Fruit fly (Drosophila melanogaster) whole organism, embryonic: ENCODE measurements around the gene NANS.
A peak's percentile ranks its signal among the peaks of the same experiment; 100 is the strongest.

Experiments used
- Antp ChIP-seq: fragments of 200-800 bp; sonication (Bioruptor generic); optimal IDR thresholded peaks from 3 replicates; lab custom pipeline; 2016; ENCODE audit warnings: missing biosample characterization, missing genetic modification characterization
- Asciz ChIP-seq: fragments of 200-800 bp; sonication (Bioruptor generic); optimal IDR thresholded peaks from 2 replicates; lab custom pipeline; 2017; ENCODE audit warnings: missing biosample characterization, mild to moderate bottlenecking, missing genetic modification characterization, missing genetic modification reagents
- Atf6 ChIP-seq: fragments of 200-800 bp; sonication (Bioruptor generic); IDR thresholded peaks from 2 replicates; pipeline ENCODE4 v1.3.6; 2022; ENCODE audit warnings: missing biosample characterization, missing genetic modification characterization
- CG10462 ChIP-seq: fragments of 200-800 bp; sonication (Bioruptor generic); optimal IDR thresholded peaks from 2 replicates; lab custom pipeline; 2016; ENCODE audit warnings: missing biosample characterization, missing genetic modification characterization
- CG11398 ChIP-seq: fragments of 200-800 bp; sonication (Bioruptor generic); optimal IDR thresholded peaks from 2 replicates; lab custom pipeline; 2016; ENCODE audit warnings: missing biosample characterization, missing genetic modification characterization
- CG12104 ChIP-seq: fragments of 200-800 bp; sonication (Bioruptor generic); optimal IDR thresholded peaks from 3 replicates; lab custom pipeline; 2016; ENCODE audit warnings: missing biosample characterization, missing genetic modification characterization
- CG15601 ChIP-seq: fragments of 200-800 bp; sonication (Bioruptor generic); optimal IDR thresholded peaks from 3 replicates; lab custom pipeline; 2019; ENCODE audit warnings: missing biosample characterization, mild to moderate bottlenecking, missing genetic modification characterization, moderate library complexity
- CG16815 ChIP-seq: fragments of 200-800 bp; sonication (Bioruptor generic); optimal IDR thresholded peaks from 3 replicates; lab custom pipeline; 2017; ENCODE audit warnings: missing biosample characterization, mild to moderate bottlenecking, missing genetic modification characterization
- CG17802 ChIP-seq: fragments of 200-800 bp; sonication (Bioruptor generic); optimal IDR thresholded peaks from 2 replicates; lab custom pipeline; 2018; ENCODE audit warnings: missing biosample characterization, mild to moderate bottlenecking, missing genetic modification characterization, moderate library complexity
- CG17829 ChIP-seq: fragments of 200-800 bp; optimal IDR thresholded peaks from 2 replicates; lab custom pipeline; 2019; ENCODE audit warnings: missing biosample characterization, mild to moderate bottlenecking, missing genetic modification characterization, moderate library complexity
- CG30431 ChIP-seq: fragments of 200-800 bp; sonication (Bioruptor generic); optimal IDR thresholded peaks from 2 replicates; lab custom pipeline; 2017; ENCODE audit warnings: missing biosample characterization, missing genetic modification characterization
- CG3163 ChIP-seq: fragments of 200-800 bp; sonication (Bioruptor generic); optimal IDR thresholded peaks from 3 replicates; lab custom pipeline; 2016; ENCODE audit warnings: missing biosample characterization, missing genetic modification characterization
- CG3281 ChIP-seq: fragments of 200-800 bp; sonication (Bioruptor generic); optimal IDR thresholded peaks from 3 replicates; lab custom pipeline; 2017; ENCODE audit warnings: missing biosample characterization, mild to moderate bottlenecking, missing genetic modification characterization
- CG33557 ChIP-seq: fragments of 200-800 bp; sonication (Bioruptor generic); optimal IDR thresholded peaks from 2 replicates; lab custom pipeline; 2019; ENCODE audit warnings: missing biosample characterization, mild to moderate bottlenecking, missing genetic modification characterization, moderate library complexity
- CG6654 ChIP-seq: fragments of 200-800 bp; sonication (Bioruptor generic); optimal IDR thresholded peaks from 2 replicates; lab custom pipeline; 2017; ENCODE audit warnings: missing biosample characterization, mild to moderate bottlenecking, missing genetic modification characterization
- CG8290 ChIP-seq, 3 experiments: fragments of 200-800 bp; sonication (Bioruptor generic); optimal IDR thresholded peaks; 2 replicates each; lab custom pipeline; 2016 to 2019; ENCODE audit warnings: missing biosample characterization in 3 of 3, missing genetic modification characterization in 3 of 3, mild to moderate bottlenecking in 2 of 3, moderate library complexity in 1 of 3
- CG9437 ChIP-seq: fragments of 200-800 bp; sonication (Bioruptor generic); optimal IDR thresholded peaks from 2 replicates; lab custom pipeline; 2018; ENCODE audit warnings: missing biosample characterization, mild to moderate bottlenecking, missing genetic modification characterization
- D ChIP-seq, 2 experiments: fragments of 200-800 bp in 1 of 2; fragments of >200 bp in 1 of 2; sonication (Bioruptor generic) in 1 of 2; optimal IDR thresholded peaks; 2 replicates in 1 of 2; 3 replicates in 1 of 2; lab custom pipeline; 2017; ENCODE audit warnings: mild to moderate bottlenecking in 1 of 2, missing biosample characterization in 1 of 2, missing genetic modification characterization in 1 of 2, missing genetic modification reagents in 1 of 2
- Fer2 ChIP-seq: fragments of 200-800 bp; sonication (Bioruptor generic); optimal IDR thresholded peaks from 2 replicates; lab custom pipeline; 2018; ENCODE audit warnings: missing biosample characterization, mild to moderate bottlenecking, missing genetic modification characterization, moderate library complexity
- Fer3 ChIP-seq: fragments of 200-800 bp; sonication (Bioruptor generic); optimal IDR thresholded peaks from 2 replicates; lab custom pipeline; 2018; ENCODE audit warnings: missing biosample characterization, mild to moderate bottlenecking, missing genetic modification characterization, moderate library complexity
- Hr3 ChIP-seq: fragments of 200-800 bp; sonication (Bioruptor generic); optimal IDR thresholded peaks from 3 replicates; lab custom pipeline; 2016; ENCODE audit warnings: missing biosample characterization, missing genetic modification characterization
- Lhr ChIP-seq: fragments of 200-800 bp; sonication (Bioruptor generic); optimal IDR thresholded peaks from 3 replicates; lab custom pipeline; 2017; ENCODE audit warnings: mild to moderate bottlenecking, missing biosample characterization, missing genetic modification reagents, missing genetic modification characterization
- NC2β ChIP-seq: fragments of 200-800 bp; sonication (Bioruptor generic); optimal IDR thresholded peaks from 2 replicates; lab custom pipeline; 2016; ENCODE audit warnings: missing biosample characterization, missing genetic modification characterization
- Opbp ChIP-seq: fragments of 200-800 bp; sonication (Bioruptor generic); IDR thresholded peaks from 3 replicates; pipeline ENCODE4 v1.3.6; 2022; ENCODE audit warnings: missing biosample characterization, missing genetic modification characterization; ENCODE audit not compliant: partially characterized antibody
- Pdp1 ChIP-seq, 2 experiments: fragments of 200-800 bp; sonication (Bioruptor generic); optimal IDR thresholded peaks; 3 replicates each; lab custom pipeline; 2016; ENCODE audit warnings: missing biosample characterization in 2 of 2, missing genetic modification characterization in 2 of 2, mild to moderate bottlenecking in 1 of 2, moderate library complexity in 1 of 2
- Xrp1 ChIP-seq: fragments of 200-800 bp; sonication (Bioruptor generic); IDR thresholded peaks from 2 replicates; pipeline ENCODE4 v1.3.6; 2022; ENCODE audit warnings: missing biosample characterization, missing genetic modification characterization
- YL-1 ChIP-seq: fragments of 200-800 bp; sonication (Bioruptor generic); optimal IDR thresholded peaks from 3 replicates; lab custom pipeline; 2017; ENCODE audit warnings: missing biosample characterization, mild to moderate bottlenecking, missing genetic modification characterization
- caup ChIP-seq: fragments of 200-800 bp; sonication (Bioruptor generic); optimal IDR thresholded peaks from 3 replicates; lab custom pipeline; 2017; ENCODE audit warnings: missing biosample characterization, mild to moderate bottlenecking, missing genetic modification characterization, moderate library complexity; ENCODE audit not compliant: severe bottlenecking
- dan ChIP-seq: fragments of 200-800 bp; sonication (Bioruptor generic); IDR thresholded peaks from 2 replicates; pipeline ENCODE4 v1.3.6; 2022; ENCODE audit warnings: missing biosample characterization, missing genetic modification characterization
- en ChIP-seq: fragments of 200-800 bp; sonication (Bioruptor generic); optimal IDR thresholded peaks from 2 replicates; lab custom pipeline; 2016; ENCODE audit warnings: missing biosample characterization, missing genetic modification characterization
- fd64A ChIP-seq: fragments of 200-800 bp; sonication (Bioruptor generic); optimal IDR thresholded peaks from 3 replicates; lab custom pipeline; 2018; ENCODE audit warnings: missing biosample characterization, mild to moderate bottlenecking, missing genetic modification characterization
- gsb-n ChIP-seq: fragments of 200-800 bp; sonication (Bioruptor generic); optimal IDR thresholded peaks from 3 replicates; lab custom pipeline; 2018; ENCODE audit warnings: missing biosample characterization, mild to moderate bottlenecking, missing genetic modification characterization
- h ChIP-seq: fragments of >200 bp; optimal IDR thresholded peaks from 2 replicates; lab custom pipeline; 2017
- hb ChIP-seq: fragments of 200-800 bp; sonication (Bioruptor generic); IDR thresholded peaks from 3 replicates; pipeline ENCODE4 v1.3.6; 2022; ENCODE audit warnings: missing biosample characterization, missing genetic modification characterization; ENCODE audit not compliant: partially characterized antibody
- ind ChIP-seq: fragments of 200-800 bp; sonication (Bioruptor generic); optimal IDR thresholded peaks from 3 replicates; lab custom pipeline; 2016; ENCODE audit warnings: missing biosample characterization, missing genetic modification characterization
- jigr1 ChIP-seq: fragments of 200-800 bp; sonication (Bioruptor generic); IDR thresholded peaks from 3 replicates; pipeline ENCODE4 v1.3.6; 2022; ENCODE audit warnings: missing biosample characterization, missing genetic modification characterization
- jing ChIP-seq: fragments of 200-800 bp; sonication (Bioruptor generic); optimal IDR thresholded peaks from 2 replicates; lab custom pipeline; 2018; ENCODE audit warnings: missing biosample characterization, mild to moderate bottlenecking, missing genetic modification characterization
- mam ChIP-seq: fragments of 200-800 bp; sonication (Bioruptor generic); optimal IDR thresholded peaks from 3 replicates; lab custom pipeline; 2016; ENCODE audit warnings: missing biosample characterization, missing genetic modification characterization
- nau ChIP-seq: fragments of 200-800 bp; sonication (Bioruptor generic); optimal IDR thresholded peaks from 3 replicates; lab custom pipeline; 2017; ENCODE audit warnings: missing biosample characterization, mild to moderate bottlenecking, missing genetic modification characterization, missing genetic modification reagents
- p53 ChIP-seq: fragments of 200-800 bp; sonication (Bioruptor generic); optimal IDR thresholded peaks from 2 replicates; lab custom pipeline; 2016; ENCODE audit warnings: missing biosample characterization, missing genetic modification characterization
- prd ChIP-seq, 3 experiments: fragments of >200 bp in 2 of 3; fragments of 200-800 bp in 1 of 3; sonication (Bioruptor generic) in 1 of 3; optimal IDR thresholded peaks in 2 of 3; IDR thresholded peaks in 1 of 3; 2 replicates in 2 of 3; 3 replicates in 1 of 3; pipeline versions ENCODE4 v1.3.6 to Lab custom; 2017 to 2022; ENCODE audit warnings: missing biosample characterization in 1 of 3, missing genetic modification characterization in 1 of 3
- repo ChIP-seq: fragments of 200-800 bp; sonication (Bioruptor generic); optimal IDR thresholded peaks from 2 replicates; lab custom pipeline; 2016; ENCODE audit warnings: missing biosample characterization, missing genetic modification characterization
- ro ChIP-seq: fragments of 200-800 bp; sonication (Bioruptor generic); IDR thresholded peaks from 2 replicates; pipeline ENCODE4 v1.3.6; 2022; ENCODE audit warnings: missing biosample characterization, missing genetic modification characterization
- stwl ChIP-seq: fragments of 200-800 bp; sonication (Bioruptor generic); optimal IDR thresholded peaks from 3 replicates; lab custom pipeline; 2018; ENCODE audit warnings: missing biosample characterization, mild to moderate bottlenecking, missing genetic modification characterization, moderate library complexity
- unpg ChIP-seq: fragments of 200-800 bp; sonication (Bioruptor generic); optimal IDR thresholded peaks from 3 replicates; lab custom pipeline; 2018; ENCODE audit warnings: missing biosample characterization, mild to moderate bottlenecking, missing genetic modification characterization, moderate library complexity
- vnd ChIP-seq: fragments of 200-800 bp; sonication (Bioruptor generic); IDR thresholded peaks from 3 replicates; pipeline ENCODE4 v1.3.6; 2022; ENCODE audit warnings: missing biosample characterization, missing genetic modification characterization; ENCODE audit not compliant: partially characterized antibody
- wek ChIP-seq: fragments of 200-800 bp; sonication (Bioruptor generic); optimal IDR thresholded peaks from 3 replicates; lab custom pipeline; 2018; ENCODE audit warnings: missing biosample characterization, mild to moderate bottlenecking, missing genetic modification characterization, moderate library complexity

Gene NANS

dm6 chr3R:12406235-12407196 lies 19.9 kb upstream of the NANS start, which contains the start of gene CG5167 (continued):
- peak; percentile 6 for TF ChIP-seq caup (GFP tag; lab: Kevin White, UChicago)
- peak; percentile 70 for TF ChIP-seq unpg (GFP tag; lab: Kevin White, UChicago)
- TF ChIP-seq dan (GFP tag; lab: Robert Waterston, UW), result no peak
- no peak for TF ChIP-seq jigr1
- TF ChIP-seq Opbp (GFP tag; lab: Robert Waterston, UW), result no peak
- TF ChIP-seq CG15601, result peak; percentile 37
- TF ChIP-seq nau (GFP tag; lab: Kevin White, UChicago), result no peak
- TF ChIP-seq mam (GFP tag; lab: Kevin White, UChicago), result no peak
- TF ChIP-seq ind (GFP tag; lab: Kevin White, UChicago), result peak; percentile 27
- TF ChIP-seq Asciz, result no peak
- no peak for TF ChIP-seq Atf6 (GFP tag; lab: Robert Waterston, UW)
- TF ChIP-seq CG10462, result no peak
- peak in 1 of 2 experiments; percentile 16 for TF ChIP-seq Pdp1 (GFP tag; optimal IDR thresholded peaks at IDR 0.05; lab: Kevin White, UChicago)
- TF ChIP-seq Fer2 (tag; lab: Kevin White, UChicago), result no peak
- no peak for TF ChIP-seq wek (GFP tag; lab: Kevin White, UChicago)
- TF ChIP-seq CG6654, result no peak
- peak; percentile 19 for TF ChIP-seq CG33557
- TF ChIP-seq CG11398 (GFP tag; lab: Kevin White, UChicago), result no peak
- peak; percentile 24 for TF ChIP-seq CG3281 (GFP tag; lab: Kevin White, UChicago)
- no peak for TF ChIP-seq Hr3
- no peak for TF ChIP-seq en (GFP tag; lab: Kevin White, UChicago)
- TF ChIP-seq CG17802 (tag; lab: Kevin White, UChicago), result no peak
- TF ChIP-seq CG30431 (GFP tag; lab: Kevin White, UChicago), result no peak
- peak; percentile 54 for TF ChIP-seq CG17829
- no peak for TF ChIP-seq fd64A (GFP tag; lab: Kevin White, UChicago)
- no peak for TF ChIP-seq vnd (GFP tag; lab: Robert Waterston, UW)
- no peak for TF ChIP-seq hb
- no peak for TF ChIP-seq p53 (GFP tag; lab: Kevin White, UChicago)
- TF ChIP-seq YL-1 (GFP tag; lab: Kevin White, UChicago), result no peak
- no peak for TF ChIP-seq CG16815 (GFP tag; lab: Kevin White, UChicago)
- TF ChIP-seq Antp (GFP tag; lab: Kevin White, UChicago), result no peak
- no peak for TF ChIP-seq repo (GFP tag; lab: Kevin White, UChicago)
- peak; percentile 7 for TF ChIP-seq gsb-n (tag; lab: Kevin White, UChicago)
- TF ChIP-seq CG3163 (GFP tag; lab: Kevin White, UChicago), result no peak
- TF ChIP-seq stwl (tag; lab: Kevin White, UChicago), result peak; percentile 60
- peak; percentile 61 for TF ChIP-seq CG8290 (GFP tag; optimal IDR thresholded peaks at IDR 0.05; lab: Kevin White, UChicago)
- TF ChIP-seq CG8290 (tag; optimal IDR thresholded peaks at IDR 0.05; lab: Kevin White, UChicago), result peak in 1 of 2 experiments; percentile 29
- peak; percentile 35 for TF ChIP-seq Fer3 (tag; lab: Kevin White, UChicago)
- no peak for TF ChIP-seq jing
- no peak for TF ChIP-seq NC2β (GFP tag; lab: Kevin White, UChicago)
- TF ChIP-seq h (lab: Kevin White, UChicago), result no peak
- TF ChIP-seq Xrp1 (GFP tag; lab: Robert Waterston, UW), result peak; percentile 49
- no peak for TF ChIP-seq prd (optimal IDR thresholded peaks at IDR 0.05; lab: Kevin White, UChicago)
- TF ChIP-seq prd (GFP tag; IDR thresholded peaks at IDR 0.05; lab: Robert Waterston, UW), result no peak
- TF ChIP-seq ro (GFP tag; lab: Robert Waterston, UW), result no peak
- TF ChIP-seq CG9437 (GFP tag; lab: Kevin White, UChicago), result peak; percentile 85
- TF ChIP-seq D (optimal IDR thresholded peaks at IDR 0.05; lab: Kevin White, UChicago), result no peak
- TF ChIP-seq D (GFP tag; optimal IDR thresholded peaks at IDR 0.05; lab: Kevin White, UChicago), result no peak
- no peak for TF ChIP-seq Lhr (GFP tag; lab: Kevin White, UChicago)
- peak; percentile 36 for TF ChIP-seq CG12104 (GFP tag; lab: Kevin White, UChicago)
